Fruit fly (Drosophila melanogaster) whole organism, embryonic: ENCODE results near the gene CG42847.

Experiments
- B-H2 ChIP-seq: fragments of 200-800 bp; sonication (Bioruptor generic); optimal IDR thresholded peaks from 2 replicates; lab custom pipeline; 2018; ENCODE audit warnings: missing biosample characterization, mild to moderate bottlenecking, missing genetic modification characterization
- C15 ChIP-seq: fragments of 200-800 bp; sonication (Bioruptor generic); IDR thresholded peaks from 3 replicates; pipeline ENCODE4 v1.3.6; 2022; ENCODE audit warnings: missing biosample characterization, missing genetic modification characterization
- CG10147 ChIP-seq: fragments of 200-800 bp; sonication (Bioruptor generic); optimal IDR thresholded peaks from 2 replicates; lab custom pipeline; 2019; ENCODE audit warnings: missing biosample characterization, mild to moderate bottlenecking, missing genetic modification characterization, moderate library complexity
- CG10654 ChIP-seq: fragments of 200-800 bp; sonication (Bioruptor generic); optimal IDR thresholded peaks from 2 replicates; lab custom pipeline; 2016; ENCODE audit warnings: missing biosample characterization, missing genetic modification characterization
- CG11504 ChIP-seq: fragments of 200-800 bp; sonication (Bioruptor generic); optimal IDR thresholded peaks from 3 replicates; lab custom pipeline; 2019; ENCODE audit warnings: missing biosample characterization, mild to moderate bottlenecking, missing genetic modification characterization, moderate library complexity
- CG12155 ChIP-seq: fragments of 200-800 bp; sonication (Bioruptor generic); optimal IDR thresholded peaks from 3 replicates; lab custom pipeline; 2016; ENCODE audit warnings: missing biosample characterization, missing genetic modification characterization
- CG13894 ChIP-seq: fragments of 200-800 bp; sonication (Bioruptor generic); optimal IDR thresholded peaks from 3 replicates; lab custom pipeline; 2018; ENCODE audit warnings: missing biosample characterization, mild to moderate bottlenecking, missing genetic modification characterization, moderate library complexity
- CG18764 ChIP-seq: fragments of 200-800 bp; sonication (Bioruptor generic); optimal IDR thresholded peaks from 3 replicates; lab custom pipeline; 2016; ENCODE audit warnings: missing biosample characterization, missing genetic modification characterization
- CG2889 ChIP-seq: fragments of 200-800 bp; sonication (Bioruptor generic); IDR thresholded peaks from 3 replicates; pipeline ENCODE4 v1.3.6; 2022; ENCODE audit warnings: missing biosample characterization, missing genetic modification characterization
- CG31224 ChIP-seq: fragments of 200-800 bp; sonication (Bioruptor generic); IDR thresholded peaks from 2 replicates; pipeline ENCODE4 v1.3.6; 2022; ENCODE audit warnings: missing biosample characterization, missing genetic modification characterization
- CG32767 ChIP-seq: fragments of 200-800 bp; sonication (Bioruptor generic); IDR thresholded peaks from 2 replicates; pipeline ENCODE4 v1.3.6; 2022; ENCODE audit warnings: missing biosample characterization, missing genetic modification characterization
- CG33213 ChIP-seq: fragments of 200-800 bp; sonication (Bioruptor generic); optimal IDR thresholded peaks from 3 replicates; lab custom pipeline; 2016; ENCODE audit warnings: missing biosample characterization, missing genetic modification characterization
- CG4282 ChIP-seq: fragments of 200-800 bp; sonication (Bioruptor generic); optimal IDR thresholded peaks from 2 replicates; lab custom pipeline; 2016; ENCODE audit warnings: missing biosample characterization, missing genetic modification characterization
- CG6254 ChIP-seq: fragments of 200-800 bp; sonication (Bioruptor generic); optimal IDR thresholded peaks from 3 replicates; lab custom pipeline; 2017; ENCODE audit warnings: mild to moderate bottlenecking, missing biosample characterization, missing genetic modification reagents, missing genetic modification characterization
- CG6765 ChIP-seq: fragments of 200-800 bp; sonication (Bioruptor generic); optimal IDR thresholded peaks from 3 replicates; lab custom pipeline; 2017; ENCODE audit warnings: missing biosample characterization, mild to moderate bottlenecking, missing genetic modification characterization
- CG7357 ChIP-seq: fragments of 200-800 bp; sonication (Bioruptor generic); IDR thresholded peaks from 3 replicates; pipeline ENCODE4 v1.3.6; 2022; ENCODE audit warnings: missing biosample characterization, missing genetic modification characterization
- CG7987 ChIP-seq: fragments of 200-800 bp; sonication (Bioruptor generic); optimal IDR thresholded peaks from 2 replicates; lab custom pipeline; 2018; ENCODE audit warnings: missing biosample characterization, mild to moderate bottlenecking, missing genetic modification characterization, moderate library complexity
- CG9215 ChIP-seq: fragments of 200-800 bp; sonication (Bioruptor generic); IDR thresholded peaks from 2 replicates; pipeline ENCODE4 v1.3.6; 2022; ENCODE audit warnings: missing biosample characterization, missing genetic modification characterization
- CG9797 ChIP-seq: fragments of 200-800 bp; sonication (Bioruptor generic); optimal IDR thresholded peaks from 3 replicates; lab custom pipeline; 2018; ENCODE audit warnings: missing biosample characterization, mild to moderate bottlenecking, missing genetic modification characterization
- CkIIα-i1 ChIP-seq: fragments of 200-800 bp; sonication (Bioruptor generic); IDR thresholded peaks from 2 replicates; pipeline ENCODE4 v1.3.6; 2022; ENCODE audit warnings: missing biosample characterization, missing genetic modification characterization
- Fer1 ChIP-seq: fragments of 200-800 bp; sonication (Bioruptor generic); optimal IDR thresholded peaks from 2 replicates; lab custom pipeline; 2017; ENCODE audit warnings: missing biosample characterization, mild to moderate bottlenecking, missing genetic modification characterization
- Fer2 ChIP-seq: fragments of 200-800 bp; sonication (Bioruptor generic); optimal IDR thresholded peaks from 2 replicates; lab custom pipeline; 2018; ENCODE audit warnings: missing biosample characterization, mild to moderate bottlenecking, missing genetic modification characterization, moderate library complexity
- GATAe ChIP-seq: fragments of 200-800 bp; sonication (Bioruptor generic); conservative IDR thresholded peaks from 2 replicates; pipeline ENCODE4 v1.3.6; 2022; ENCODE audit warnings: missing biosample characterization, missing genetic modification characterization
- HLH4C ChIP-seq: fragments of 200-800 bp; sonication (Bioruptor generic); IDR thresholded peaks from 3 replicates; pipeline ENCODE4 v1.3.6; 2022; ENCODE audit warnings: missing biosample characterization, missing genetic modification characterization; ENCODE audit not compliant: partially characterized antibody
- HLH54F ChIP-seq: fragments of 200-800 bp; sonication (Bioruptor generic); optimal IDR thresholded peaks from 3 replicates; lab custom pipeline; 2016; ENCODE audit warnings: missing biosample characterization, missing genetic modification characterization
- HmgD ChIP-seq: fragments of 200-800 bp; sonication (Bioruptor generic); optimal IDR thresholded peaks from 3 replicates; lab custom pipeline; 2016; ENCODE audit warnings: missing biosample characterization, missing genetic modification characterization
- Med ChIP-seq: fragments of 200-800 bp; sonication (Bioruptor generic); peaks from one replicate; lab custom pipeline; 2016; ENCODE audit warnings: missing biosample characterization, missing genetic modification characterization, mild to moderate bottlenecking, inconsistent platforms, moderate library complexity
- NC2β ChIP-seq: fragments of 200-800 bp; sonication (Bioruptor generic); optimal IDR thresholded peaks from 2 replicates; lab custom pipeline; 2016; ENCODE audit warnings: missing biosample characterization, missing genetic modification characterization
- NFAT ChIP-seq: fragments of 200-800 bp; sonication (Bioruptor generic); IDR thresholded peaks from 2 replicates; pipeline ENCODE4 v1.3.6; 2022; ENCODE audit warnings: missing biosample characterization, missing genetic modification characterization
- Nf-YB ChIP-seq: fragments of 200-800 bp; sonication (Bioruptor generic); optimal IDR thresholded peaks from 3 replicates; lab custom pipeline; 2019; ENCODE audit warnings: missing biosample characterization, mild to moderate bottlenecking, missing genetic modification characterization, moderate library complexity
- Optix ChIP-seq: fragments of 200-800 bp; sonication (Bioruptor generic); IDR thresholded peaks from 3 replicates; pipeline ENCODE4 v1.3.6; 2022; ENCODE audit warnings: missing biosample characterization, missing genetic modification characterization
- Ravus ChIP-seq: fragments of 200-800 bp; sonication (Bioruptor generic); IDR thresholded peaks from 2 replicates; pipeline ENCODE4 v1.3.6; 2022; ENCODE audit warnings: missing biosample characterization, missing genetic modification characterization
- Sry-β ChIP-seq: fragments of 200-800 bp; sonication (Bioruptor generic); optimal IDR thresholded peaks from 2 replicates; lab custom pipeline; 2018; ENCODE audit warnings: missing biosample characterization, mild to moderate bottlenecking, missing genetic modification characterization, moderate library complexity
- ab ChIP-seq: fragments of 200-800 bp; sonication (Bioruptor generic); optimal IDR thresholded peaks from 2 replicates; lab custom pipeline; 2016; ENCODE audit warnings: missing biosample characterization, missing genetic modification characterization
- al ChIP-seq: fragments of 200-800 bp; sonication (Bioruptor generic); IDR thresholded peaks from 2 replicates; pipeline ENCODE4 v1.3.6; 2022; ENCODE audit warnings: missing biosample characterization, missing genetic modification characterization
- caup ChIP-seq: fragments of 200-800 bp; sonication (Bioruptor generic); optimal IDR thresholded peaks from 3 replicates; lab custom pipeline; 2017; ENCODE audit warnings: missing biosample characterization, mild to moderate bottlenecking, missing genetic modification characterization, moderate library complexity; ENCODE audit not compliant: severe bottlenecking
- ems ChIP-seq: fragments of 200-800 bp; sonication (Bioruptor generic); optimal IDR thresholded peaks from 3 replicates; lab custom pipeline; 2016; ENCODE audit warnings: missing biosample characterization, missing genetic modification characterization
- ftz-f1 ChIP-seq: fragments of 200-800 bp; sonication (Bioruptor generic); optimal IDR thresholded peaks from 2 replicates; lab custom pipeline; 2016; ENCODE audit warnings: missing biosample characterization, missing genetic modification characterization
- hbn ChIP-seq: fragments of 200-800 bp; sonication (Bioruptor generic); IDR thresholded peaks from 2 replicates; pipeline ENCODE4 v1.3.6; 2022; ENCODE audit warnings: missing biosample characterization, missing genetic modification characterization; ENCODE audit not compliant: partially characterized antibody
- hth ChIP-seq: fragments of >200 bp; optimal IDR thresholded peaks from 2 replicates; lab custom pipeline; 2017; ENCODE audit warnings: inconsistent platforms
- ind ChIP-seq: fragments of 200-800 bp; sonication (Bioruptor generic); optimal IDR thresholded peaks from 3 replicates; lab custom pipeline; 2016; ENCODE audit warnings: missing biosample characterization, missing genetic modification characterization
- jumu ChIP-seq: fragments of 200-800 bp; sonication (Bioruptor generic); optimal IDR thresholded peaks from 3 replicates; lab custom pipeline; 2016; ENCODE audit warnings: missing biosample characterization, missing genetic modification characterization
- oc ChIP-seq: fragments of 200-800 bp; sonication (Bioruptor generic); optimal IDR thresholded peaks from 2 replicates; lab custom pipeline; 2018; ENCODE audit warnings: missing biosample characterization, mild to moderate bottlenecking, missing genetic modification characterization, moderate library complexity
- peb ChIP-seq: fragments of 200-800 bp; sonication (Bioruptor generic); IDR thresholded peaks from 2 replicates; pipeline ENCODE4 v1.3.6; 2022; ENCODE audit warnings: missing biosample characterization, missing genetic modification characterization
- sens ChIP-seq: fragments of 200-800 bp; sonication (Bioruptor generic); peaks from one replicate; lab custom pipeline; 2016; ENCODE audit warnings: missing biosample characterization, missing genetic modification characterization
- sr ChIP-seq: fragments of 200-800 bp; sonication (Bioruptor generic); IDR thresholded peaks from 3 replicates; pipeline ENCODE4 v1.3.6; 2022; ENCODE audit warnings: missing biosample characterization, missing genetic modification characterization
- tgo ChIP-seq: fragments of 200-800 bp; sonication (Bioruptor generic); IDR thresholded peaks from 3 replicates; pipeline ENCODE4 v1.3.6; 2022; ENCODE audit warnings: missing biosample characterization, missing genetic modification characterization
- trem ChIP-seq: fragments of 200-800 bp; optimal IDR thresholded peaks from 3 replicates; lab custom pipeline; 2019; ENCODE audit warnings: missing biosample characterization, mild to moderate bottlenecking, missing genetic modification characterization, moderate library complexity
- vfl ChIP-seq: fragments of 200-800 bp; sonication (Bioruptor generic); optimal IDR thresholded peaks from 2 replicates; lab custom pipeline; 2016; ENCODE audit warnings: missing biosample characterization, missing genetic modification characterization
- vvl ChIP-seq: fragments of 200-800 bp; sonication (Bioruptor generic); IDR thresholded peaks from 2 replicates; pipeline ENCODE4 v1.3.6; 2022; ENCODE audit warnings: missing biosample characterization, missing genetic modification characterization
- yki ChIP-seq: fragments of >200 bp; optimal IDR thresholded peaks from 3 replicates; lab custom pipeline; 2018

The CG42847 gene

DNA sequence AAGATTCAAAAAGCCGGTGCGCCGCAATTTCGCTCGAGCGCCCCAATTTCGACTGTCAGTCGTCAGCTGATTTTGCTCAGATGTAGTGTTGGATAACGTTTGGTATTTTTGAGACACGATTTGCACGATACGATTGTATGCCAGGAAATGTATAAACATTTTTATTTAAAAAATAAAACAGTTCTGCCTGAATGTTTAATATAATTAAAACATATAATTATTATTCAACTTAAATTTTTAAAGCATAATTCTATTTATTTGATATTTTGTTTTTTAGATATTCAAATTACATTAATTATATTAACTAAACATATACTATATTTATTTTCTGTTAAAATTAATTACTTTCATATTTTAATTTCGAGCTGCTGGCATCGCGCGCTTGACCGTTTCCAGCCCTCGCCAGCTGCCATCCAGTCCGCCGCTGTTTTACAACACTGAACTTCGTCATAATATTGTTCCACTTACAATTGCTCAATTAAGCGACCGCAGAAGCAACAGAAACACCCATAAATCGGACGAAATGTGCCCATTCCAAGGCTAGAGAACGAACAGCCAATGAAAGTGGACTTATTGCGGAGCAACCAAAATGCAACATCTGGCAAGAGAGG lies 3.4 kb downstream of the CG42847 start, which contains the start of the genes FucTB and scat (continued):
- TF ChIP-seq CG9797 (peak; percentile 31), Ravus (GFP tag; lab: Robert Waterston, UW) (peak; percentile 52), CG12155 (GFP tag; lab: Kevin White, UChicago) (peak; percentile 88), ems (GFP tag; lab: Kevin White, UChicago) (peak; percentile 42), HLH4C (GFP tag; lab: Robert Waterston, UW) (peak; percentile 61; the same call in 2 of the 3 replicates), HmgD (GFP tag; lab: Kevin White, UChicago) (no peak), CG6765 (GFP tag; lab: Kevin White, UChicago) (peak; percentile 77), NFAT (GFP tag; lab: Robert Waterston, UW) (peak; percentile 93), B-H2 (GFP tag; lab: Kevin White, UChicago) (peak; percentile 89), vvl (GFP tag; lab: Robert Waterston, UW) (peak; percentile 92), CG10654 (GFP tag; lab: Kevin White, UChicago) (peak; percentile 86), sr (GFP tag; lab: Robert Waterston, UW) (peak; percentile 53; the same call in 2 of the 3 replicates), vfl (peak; percentile 82), CG32767 (GFP tag; lab: Robert Waterston, UW) (peak; percentile 84; the same call in 1 of the 2 replicates), ab (GFP tag; lab: Kevin White, UChicago) (peak; percentile 41), CG33213 (GFP tag; lab: Kevin White, UChicago) (peak; percentile 48), Med (GFP tag; lab: Kevin White, UChicago) (peak; percentile 85), CG11504 (peak; percentile 92), GATAe (GFP tag; lab: Robert Waterston, UW) (peak; percentile 67), Fer2 (peak; percentile 91), peb (peak; percentile 73), hth (no peak), CG31224 (GFP tag; lab: Robert Waterston, UW) (peak; percentile 85), C15 (0 out of 3 replicates have a peak, but pooled peaks have one; percentile 50), CG2889 (GFP tag; lab: Robert Waterston, UW) (peak; percentile 87), trem (tag; lab: Kevin White, UChicago) (peak; percentile 76), Fer1 (GFP tag; lab: Kevin White, UChicago) (peak; percentile 86), CkIIα-i1 (GFP tag; lab: Robert Waterston, UW) (no peak), jumu (GFP tag; lab: Kevin White, UChicago) (peak; percentile 40), NC2β (GFP tag; lab: Kevin White, UChicago) (peak; percentile 10), ind (GFP tag; lab: Kevin White, UChicago) (peak; percentile 95), CG7987 (GFP tag; lab: Kevin White, UChicago) (peak; percentile 60), Sry-β (GFP tag; lab: Kevin White, UChicago) (no peak), oc (peak; percentile 60), yki (lab: Kevin White, UChicago) (no peak), Nf-YB (GFP tag; lab: Kevin White, UChicago) (peak; percentile 73), ftz-f1 (GFP tag; lab: Kevin White, UChicago) (peak; percentile 8), caup (GFP tag; lab: Kevin White, UChicago) (peak; percentile 78), CG10147 (GFP tag; lab: Kevin White, UChicago) (peak; percentile 89), sens (peak; percentile 70), CG6254 (GFP tag; lab: Kevin White, UChicago) (peak; percentile 0), CG4282 (peak; percentile 44), tgo (peak; percentile 94), al (GFP tag; lab: Robert Waterston, UW) (peak; percentile 89), HLH54F (peak; percentile 77), CG18764 (GFP tag; lab: Kevin White, UChicago) (peak; percentile 98), hbn (no peak), CG13894 (tag; lab: Kevin White, UChicago) (peak; percentile 82), CG9215 (GFP tag; lab: Robert Waterston, UW) (peak; percentile 91), CG7357 (GFP tag; lab: Robert Waterston, UW) (peak; percentile 87), Optix (GFP tag; lab: Robert Waterston, UW) (peak; percentile 90)
